Worm (Caenorhabditis elegans) whole organism, L4 larva: ENCODE measurements around the gene F23H12.10.

Experiments
- Y48G9A.11 ChIP-seq: fragments of 200-800 bp; sonication (Bioruptor generic); IDR thresholded peaks from 2 replicates; pipeline ENCODE4 v1.3.6; 2022; ENCODE audit warnings: missing genetic modification reagents, missing genetic modification characterization, missing compliant biosample characterization
- aha-1 ChIP-seq: fragments of 150-350 bp; peaks from one replicate; lab custom pipeline; 2014; ENCODE audit warnings: missing biosample characterization, missing genetic modification characterization
- daf-16 ChIP-seq, 3 experiments: sonication (generic microtip); optimal IDR thresholded peaks; 2 replicates each; lab custom pipeline; 2016 to 2017; ENCODE audit warnings: missing genetic modification characterization in 3 of 3, missing genetic modification reagents in 3 of 3, mild to moderate bottlenecking in 2 of 3, missing compliant biosample characterization in 2 of 3, missing biosample characterization in 1 of 3, moderate library complexity in 1 of 3
- dpl-1 ChIP-seq: fragments of 150-350 bp; optimal IDR thresholded peaks from 2 replicates; lab custom pipeline; 2014; ENCODE audit warnings: missing biosample characterization, missing genetic modification reagents, missing genetic modification characterization
- fos-1 ChIP-seq: fragments of 150-350 bp; optimal IDR thresholded peaks from 2 replicates; lab custom pipeline; 2014; ENCODE audit warnings: missing biosample characterization, missing genetic modification characterization
- lin-13 ChIP-seq: fragments of 150-350 bp; optimal IDR thresholded peaks from 2 replicates; lab custom pipeline; 2014; ENCODE audit warnings: missing biosample characterization, missing genetic modification reagents, missing genetic modification characterization
- lin-39 ChIP-seq: fragments of 150-350 bp; optimal IDR thresholded peaks from 2 replicates; lab custom pipeline; 2014; ENCODE audit warnings: missing biosample characterization, missing genetic modification reagents, missing genetic modification characterization
- nhr-10 ChIP-seq: fragments of 150-350 bp; optimal IDR thresholded peaks from 2 replicates; lab custom pipeline; 2014; ENCODE audit warnings: missing biosample characterization, missing genetic modification characterization
- skn-1 ChIP-seq: fragments of 150-350 bp; optimal IDR thresholded peaks from 2 replicates; lab custom pipeline; 2014; ENCODE audit warnings: missing biosample characterization, missing genetic modification characterization
- unc-62 ChIP-seq, 3 experiments: fragments of 150-350 bp in 1 of 3; sonication (generic microtip); optimal IDR thresholded peaks in 2 of 3; peaks in 1 of 3; 1 replicate in 1 of 3; 2 replicates in 2 of 3; lab custom pipeline; 2014 to 2017; ENCODE audit warnings: missing biosample characterization in 3 of 3, missing genetic modification characterization in 3 of 3, missing genetic modification reagents in 3 of 3, missing genotype in 1 of 3

ce11 chrV:12358347-12358746, 15.7 kb downstream of the F23H12.10 start, which contains the start of gene F23H12.5:
- no peak for TF ChIP-seq dpl-1 (GFP tag; lab: Kevin White, UChicago)
- TF ChIP-seq Y48G9A.11, result no peak
- TF ChIP-seq unc-62 (GFP tag; optimal IDR thresholded peaks at IDR 0.05 in 1 of 2; lab: Kevin White, UChicago), result no peak
- TF ChIP-seq unc-62 (tag; optimal IDR thresholded peaks at IDR 0.05; lab: Kevin White, UChicago), result no peak
- TF ChIP-seq lin-39 (tag; lab: Kevin White, UChicago), result no peak
- TF ChIP-seq aha-1, result no peak
- TF ChIP-seq skn-1 (tag; lab: Kevin White, UChicago), result no peak
- no peak for TF ChIP-seq fos-1 (tag; lab: Kevin White, UChicago)
- TF ChIP-seq daf-16 (GFP tag; optimal IDR thresholded peaks at IDR 0.05; lab: Kevin White, UChicago), result no peak
- no peak for TF ChIP-seq daf-16 (tag; optimal IDR thresholded peaks at IDR 0.05; lab: Kevin White, UChicago)
- no peak for TF ChIP-seq lin-13 (GFP tag; lab: Kevin White, UChicago)
- no peak for TF ChIP-seq nhr-10 (tag; lab: Kevin White, UChicago)
